Worm (Caenorhabditis elegans) whole organism, L2 larva: ENCODE data around the gene C35B1.4.
"Not testable (repeated sequence)": the region's sequence is repeated elsewhere in the genome, so short reads cannot be mapped to it uniquely, and the experiment has no call there.

Experiments
- aly-2 ChIP-seq: fragments of 150-350 bp; optimal IDR thresholded peaks from 2 replicates; lab custom pipeline; 2014; ENCODE audit warnings: missing biosample characterization, missing genetic modification characterization
- ama-1 ChIP-seq: fragments of 150-350 bp; optimal IDR thresholded peaks from 2 replicates; lab custom pipeline; 2018; ENCODE audit warnings: inconsistent platforms
- ceh-16 ChIP-seq: fragments of 150-350 bp; optimal IDR thresholded peaks from 2 replicates; lab custom pipeline; 2014; ENCODE audit warnings: missing biosample characterization, missing genetic modification characterization
- lin-11 ChIP-seq: fragments of 150-350 bp; sonication (generic microtip); optimal IDR thresholded peaks from 2 replicates; lab custom pipeline; 2014; ENCODE audit warnings: missing biosample characterization, missing genetic modification characterization, inconsistent platforms, mixed read lengths
- mab-5 ChIP-seq: fragments of 150-350 bp; optimal IDR thresholded peaks from 2 replicates; lab custom pipeline; 2014; ENCODE audit warnings: missing biosample characterization, missing genetic modification characterization
- nhr-237 ChIP-seq: fragments of 150-350 bp; optimal IDR thresholded peaks from 2 replicates; lab custom pipeline; 2014; ENCODE audit warnings: missing biosample characterization, missing genetic modification characterization
- nhr-25 ChIP-seq: fragments of 150-350 bp; sonication (generic microtip); optimal IDR thresholded peaks from 3 replicates; lab custom pipeline; 2014; ENCODE audit warnings: missing biosample characterization, missing genetic modification characterization
- ztf-11 ChIP-seq: sonication (generic microtip); optimal IDR thresholded peaks from 2 replicates; lab custom pipeline; 2017; ENCODE audit warnings: missing biosample characterization, missing genetic modification characterization

DNA sequence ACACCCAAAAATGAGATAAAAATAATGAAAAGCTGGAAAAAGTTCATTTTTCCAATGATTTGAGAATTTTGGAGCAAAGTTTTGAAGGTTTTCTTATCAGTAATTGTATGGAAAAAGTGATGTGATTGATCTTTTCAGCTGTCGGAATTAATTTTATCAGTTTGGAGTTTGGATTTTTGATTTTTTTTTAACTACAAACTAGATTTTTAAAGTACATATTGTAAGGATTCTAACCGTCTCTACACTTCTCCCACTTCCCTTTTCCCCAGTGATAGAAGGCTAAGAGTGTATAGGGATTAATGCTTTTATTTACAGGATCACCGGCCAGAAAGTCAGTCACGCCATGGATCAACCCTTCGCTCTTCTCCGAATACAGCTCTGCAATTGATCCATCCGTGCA, 46.0 kb downstream of the C35B1.4 start, which contains the start of gene F49F1.7:
- TF ChIP-seq ceh-16; mab-5 (tag; lab: Kevin White, UChicago); nhr-237 (tag; lab: Kevin White, UChicago); lin-11 (tag; lab: Kevin White, UChicago); ztf-11; ama-1; aly-2 (tag; lab: Kevin White, UChicago); nhr-25 (tag; lab: Kevin White, UChicago): not testable (repeated sequence)
